Worm (Caenorhabditis elegans): ENCODE measurements around the gene F40G12.2.

The F40G12.2 gene

ce11 chrV:14223141-14223540, 37.6 kb downstream of the F40G12.2 start:
- TF ChIP-seq mab-5 (tag; optimal IDR thresholded peaks at IDR 0.05) (no peak), unc-55 (GFP tag; optimal IDR thresholded peaks at IDR 0.05) (no peak), sma-9 (GFP tag; optimal IDR thresholded peaks at IDR 0.05) (no peak), sma-9 (tag; optimal IDR thresholded peaks at IDR 0.05) (no peak), sem-4 (tag; optimal IDR thresholded peaks at IDR 0.05) (no peak), mbf-1 (tag; optimal IDR thresholded peaks at IDR 0.05) (no peak), F13H6.1 (tag; optimal IDR thresholded peaks at IDR 0.05) (no peak), egl-27 (tag; optimal IDR thresholded peaks at IDR 0.05) (no peak), ztf-11 (tag; optimal IDR thresholded peaks at IDR 0.05) (no peak), nhr-12 (tag; optimal IDR thresholded peaks at IDR 0.05) (no peak)

ce11 chrV:14215106-14215505, 45.6 kb downstream of the F40G12.2 start, which contains the start of gene T16A9.5:
T16A9.5 (minus strand) TSS chrV:14215206.
- TF ChIP-seq alr-1 (tag; optimal IDR thresholded peaks at IDR 0.05): no peak
- TF ChIP-seq ztf-1 (GFP tag; conservative IDR thresholded peaks at IDR 0.05): no peak
- no peak for TF ChIP-seq peb-1 (tag; optimal IDR thresholded peaks at IDR 0.05)
- no peak for TF ChIP-seq unc-55 (GFP tag; optimal IDR thresholded peaks at IDR 0.05)
- no peak for TF ChIP-seq ceh-16 (tag; optimal IDR thresholded peaks at IDR 0.05)
- no peak for TF ChIP-seq nhr-77 (tag; optimal IDR thresholded peaks at IDR 0.05)
- no peak for TF ChIP-seq unc-39 (tag; optimal IDR thresholded peaks at IDR 0.05)
- TF ChIP-seq mdl-1 (tag; optimal IDR thresholded peaks at IDR 0.05): no peak
- TF ChIP-seq C34F6.9 (tag; optimal IDR thresholded peaks at IDR 0.05): no peak
- no peak for TF ChIP-seq zag-1 (tag; optimal IDR thresholded peaks at IDR 0.05)
- TF ChIP-seq nhr-129 (tag; optimal IDR thresholded peaks at IDR 0.05): no peak
- no peak for TF ChIP-seq nhr-10 (tag; optimal IDR thresholded peaks at IDR 0.05)
- TF ChIP-seq lin-39 (tag; optimal IDR thresholded peaks at IDR 0.05): no peak
- no peak for TF ChIP-seq nhr-12 (tag; optimal IDR thresholded peaks at IDR 0.05)

- TF ChIP-seq peb-1 (tag; optimal IDR thresholded peaks at IDR 0.05): no peak
- no peak for TF ChIP-seq dmd-4 (tag; optimal IDR thresholded peaks at IDR 0.05)
- no peak for TF ChIP-seq alr-1 (tag; optimal IDR thresholded peaks at IDR 0.05)
- no peak for TF ChIP-seq lsy-2 (tag; optimal IDR thresholded peaks at IDR 0.05)
- no peak for TF ChIP-seq nhr-237 (tag; optimal IDR thresholded peaks at IDR 0.05)
- TF ChIP-seq fos-1 (tag; optimal IDR thresholded peaks at IDR 0.05): peak; percentile 78
- TF ChIP-seq nhr-11 (tag; optimal IDR thresholded peaks at IDR 0.05): no peak
- no peak for TF ChIP-seq unc-62 (GFP tag; optimal IDR thresholded peaks at IDR 0.05)
- TF ChIP-seq zag-1 (tag; optimal IDR thresholded peaks at IDR 0.05): no peak
- no peak for TF ChIP-seq ztf-1 (GFP tag; conservative IDR thresholded peaks at IDR 0.05)
- TF ChIP-seq sma-3 (GFP tag; optimal IDR thresholded peaks at IDR 0.05): no peak
- no peak for TF ChIP-seq unc-55 (GFP tag; optimal IDR thresholded peaks at IDR 0.05)
- TF ChIP-seq nhr-12 (tag; optimal IDR thresholded peaks at IDR 0.05): no peak
- TF ChIP-seq nhr-21 (tag; optimal IDR thresholded peaks at IDR 0.05): peak; percentile 70
- TF ChIP-seq ceh-16 (tag; optimal IDR thresholded peaks at IDR 0.05): no peak
- no peak for TF ChIP-seq F13H6.1 (tag; optimal IDR thresholded peaks at IDR 0.05)
- TF ChIP-seq C34F6.9 (tag; optimal IDR thresholded peaks at IDR 0.05): no peak
- peak; percentile 65 for TF ChIP-seq crh-2 (tag; optimal IDR thresholded peaks at IDR 0.05)
- TF ChIP-seq blmp-1 (tag; optimal IDR thresholded peaks at IDR 0.05; ENCODE audit: insufficient read depth): peak; percentile 51
- TF ChIP-seq lin-13 (GFP tag; optimal IDR thresholded peaks at IDR 0.05): no peak
- TF ChIP-seq elt-3 (tag; optimal IDR thresholded peaks at IDR 0.05): no peak
- TF ChIP-seq Y55F3AM.14 (GFP tag; optimal IDR thresholded peaks at IDR 0.05): no peak
- no peak for TF ChIP-seq elt-1 (tag; optimal IDR thresholded peaks at IDR 0.05)
- TF ChIP-seq nhr-10 (tag; optimal IDR thresholded peaks at IDR 0.05): no peak
- peak; percentile 76 for TF ChIP-seq sma-9 (GFP tag; optimal IDR thresholded peaks at IDR 0.05)
- TF ChIP-seq sma-9 (tag; optimal IDR thresholded peaks at IDR 0.05): no peak
- TF ChIP-seq nhr-6 (tag; optimal IDR thresholded peaks at IDR 0.05): no peak
- peak; percentile 53 for TF ChIP-seq gmeb-1 (tag; optimal IDR thresholded peaks at IDR 0.05)
Measured at ce11 chrV:14212813-14213212, 47.9 kb downstream of the F40G12.2 start.

ce11 chrV:14210743-14211142, 50.0 kb downstream of the F40G12.2 start, which contains the start of gene str-230:
str-230 (minus strand) TSS chrV:14210843.
- TF ChIP-seq alr-1 (tag; optimal IDR thresholded peaks at IDR 0.05) (no peak), C34F6.9 (tag; optimal IDR thresholded peaks at IDR 0.05) (no peak), blmp-1 (tag; optimal IDR thresholded peaks at IDR 0.05; ENCODE audit: insufficient read depth) (no peak), nhr-237 (tag; optimal IDR thresholded peaks at IDR 0.05) (no peak), sma-3 (GFP tag; optimal IDR thresholded peaks at IDR 0.05) (no peak), mdl-1 (tag; optimal IDR thresholded peaks at IDR 0.05) (no peak), R02D3.7 (tag; optimal IDR thresholded peaks at IDR 0.05) (no peak), nhr-21 (tag; optimal IDR thresholded peaks at IDR 0.05) (no peak), lin-13 (GFP tag; optimal IDR thresholded peaks at IDR 0.05) (no peak), elt-1 (tag; optimal IDR thresholded peaks at IDR 0.05) (no peak), lin-11 (tag; optimal IDR thresholded peaks at IDR 0.05) (no peak), aly-2 (tag; optimal IDR thresholded peaks at IDR 0.05) (no peak), sma-9 (GFP tag; optimal IDR thresholded peaks at IDR 0.05) (no peak), sma-9 (tag; optimal IDR thresholded peaks at IDR 0.05) (no peak), nhr-25 (tag; optimal IDR thresholded peaks at IDR 0.05) (no peak), unc-62 (GFP tag; optimal IDR thresholded peaks at IDR 0.05) (no peak)

Measured in whole organism, L2 larva.